Fruit fly (Drosophila melanogaster): ENCODE data around the gene CG10184.

dm6 chr3R:23557244-23557643, 48.1 kb downstream of the CG10184 start, which contains the start of gene beat-IV:
- TF ChIP-seq CG34367 (tag; optimal IDR thresholded peaks at IDR 0.05), result no peak
- TF ChIP-seq EcR (GFP tag; optimal IDR thresholded peaks at IDR 0.05), result no peak
- TF ChIP-seq CG15710 (tag; optimal IDR thresholded peaks at IDR 0.05), result no peak
- TF ChIP-seq CG13204 (GFP tag; optimal IDR thresholded peaks at IDR 0.05), result no peak

Data from whole organism, pupa.